Worm (Caenorhabditis elegans): ENCODE measurements around the gene idpa-2.

idpa-2 gene

DNA sequence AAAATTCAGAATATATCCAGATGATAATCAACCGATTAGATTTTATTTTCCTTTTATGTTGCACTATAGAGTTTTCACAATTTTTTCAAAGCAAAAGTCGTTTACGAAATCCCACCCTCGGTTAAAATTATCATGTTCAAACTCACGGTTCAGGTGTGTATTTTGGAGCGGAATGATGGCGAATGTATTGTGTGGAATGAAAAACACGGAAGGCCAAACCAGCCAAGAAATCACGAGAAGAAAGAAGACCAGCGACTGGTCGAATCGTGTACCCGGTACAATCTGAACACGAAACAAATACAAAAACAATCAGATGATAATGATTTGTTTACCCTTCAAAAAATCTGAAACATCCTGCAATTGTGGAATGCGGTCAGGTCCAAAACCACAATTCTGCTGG lies 29.2 kb downstream of the idpa-2 start:
- TF ChIP-seq rnt-1 (tag; optimal IDR thresholded peaks at IDR 0.05) (no peak), F16B12.6 (tag; optimal IDR thresholded peaks at IDR 0.05) (no peak), efl-1 (optimal IDR thresholded peaks at IDR 0.05) (no peak), efl-1 (GFP tag; optimal IDR thresholded peaks at IDR 0.05 in 1 of 2) (peak in 1 of 2 experiments; percentile 44)

DNA sequence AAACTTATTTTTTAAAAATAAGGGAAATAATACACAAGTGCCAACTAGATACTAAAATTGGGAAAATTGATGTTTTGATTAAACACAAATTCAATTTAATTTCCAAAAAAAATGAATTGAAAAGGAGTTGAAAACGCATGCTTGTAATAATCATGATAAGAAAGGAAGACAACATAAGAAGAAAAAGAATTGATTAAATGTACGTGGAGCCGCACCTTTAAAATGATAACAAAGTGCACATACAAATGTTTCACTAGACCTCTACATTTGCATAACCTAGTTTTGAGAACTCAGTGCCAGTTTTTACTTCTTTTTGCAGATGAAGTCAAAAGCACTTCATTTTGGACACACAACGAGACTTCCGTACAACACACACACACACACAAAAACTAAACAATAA lies 30.8 kb downstream of the idpa-2 start:
- TF ChIP-seq ztf-11 (tag; optimal IDR thresholded peaks at IDR 0.05), result no peak
- TF ChIP-seq elt-2 (tag; optimal IDR thresholded peaks at IDR 0.05), result peak; percentile 9
- no peak for TF ChIP-seq irx-1 (tag; optimal IDR thresholded peaks at IDR 0.05)
- no peak for TF ChIP-seq zip-4 (GFP tag; optimal IDR thresholded peaks at IDR 0.05)
- no peak for TF ChIP-seq ceh-88 (GFP tag; IDR thresholded peaks at IDR 0.05)

DNA sequence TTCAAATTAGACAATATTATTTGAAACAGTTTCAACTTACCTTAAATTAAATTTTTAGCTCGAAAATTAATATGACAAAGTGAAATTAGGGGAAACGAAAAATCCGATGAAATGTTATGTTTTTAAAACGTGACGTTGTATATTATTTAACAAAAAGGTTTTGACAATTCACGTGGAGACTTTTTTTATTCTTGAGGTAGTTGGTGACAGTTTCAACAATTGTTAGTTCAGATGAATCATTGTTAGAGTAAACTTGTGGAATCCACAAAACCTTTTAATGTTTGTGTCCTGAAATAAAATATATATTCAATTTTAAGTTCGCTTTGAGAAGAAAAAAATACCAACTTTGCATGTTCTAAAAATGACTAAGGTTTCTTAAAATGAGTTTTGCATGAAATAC lies 33.0 kb downstream of the idpa-2 start, which contains the start of gene fut-1:
Gene fut-1 (minus strand): TSS at position 101 of the 400 bp plus-strand sequence.
- no peak for TF ChIP-seq lin-39 (tag; optimal IDR thresholded peaks at IDR 0.05)
- TF ChIP-seq mdl-1 (tag; optimal IDR thresholded peaks at IDR 0.05), result no peak
- no peak for TF ChIP-seq C34B4.2 (tag; optimal IDR thresholded peaks at IDR 0.05)
- TF ChIP-seq xbp-1 (tag; optimal IDR thresholded peaks at IDR 0.05), result no peak
- no peak for TF ChIP-seq vab-15 (tag; optimal IDR thresholded peaks at IDR 0.05)
- no peak for TF ChIP-seq F16B12.6 (tag; optimal IDR thresholded peaks at IDR 0.05)
- no peak for TF ChIP-seq fkh-8 (tag; optimal IDR thresholded peaks at IDR 0.05)
- no peak for TF ChIP-seq pag-3 (tag; optimal IDR thresholded peaks at IDR 0.05; ENCODE audit: borderline replicate concordance, insufficient read depth)
- TF ChIP-seq nhr-90 (tag; optimal IDR thresholded peaks at IDR 0.05; ENCODE audit: poor library complexity), result no peak
- no peak for TF ChIP-seq egl-27 (tag; optimal IDR thresholded peaks at IDR 0.05)
- TF ChIP-seq ets-5 (GFP tag; IDR thresholded peaks at IDR 0.05), result no peak
- TF ChIP-seq mef-2 (tag; optimal IDR thresholded peaks at IDR 0.05), result no peak

DNA sequence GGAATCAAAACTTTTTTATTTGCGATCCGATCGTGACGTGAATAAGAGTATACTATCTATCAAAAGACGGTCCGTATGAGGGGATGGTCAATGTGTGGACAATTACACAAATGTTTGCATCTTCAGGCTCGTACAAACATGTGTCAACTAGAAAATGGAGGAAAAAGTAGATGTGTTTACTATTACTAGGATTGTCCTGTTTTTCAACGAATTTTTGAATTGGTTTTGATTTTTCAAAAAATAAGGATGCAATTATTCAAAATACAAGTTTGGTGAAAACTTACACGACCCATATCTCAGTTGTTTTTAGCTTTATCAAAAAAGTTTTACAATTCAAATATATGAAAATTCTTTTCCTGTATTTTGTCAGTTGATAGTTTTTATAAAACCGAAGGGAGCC lies 37.3 kb downstream of the idpa-2 start, which contains the start of gene K08F8.7:
Gene K08F8.7 (minus strand): TSS at position 101 of the 400 bp plus-strand sequence.
- TF ChIP-seq mef-2 (tag; optimal IDR thresholded peaks at IDR 0.05) (no peak), irx-1 (tag; optimal IDR thresholded peaks at IDR 0.05) (no peak), rnt-1 (tag; optimal IDR thresholded peaks at IDR 0.05) (no peak), nhr-237 (tag; optimal IDR thresholded peaks at IDR 0.05) (no peak), snpc-4 (tag; optimal IDR thresholded peaks at IDR 0.05) (no peak), nhr-77 (tag; optimal IDR thresholded peaks at IDR 0.05) (no peak), dsc-1 (tag; optimal IDR thresholded peaks at IDR 0.05) (no peak), nhr-84 (tag; optimal IDR thresholded peaks at IDR 0.05) (no peak), dpl-1 (GFP tag; optimal IDR thresholded peaks at IDR 0.05) (no peak), pag-3 (tag; optimal IDR thresholded peaks at IDR 0.05; ENCODE audit: borderline replicate concordance, insufficient read depth) (no peak), hlh-4 (tag; optimal IDR thresholded peaks at IDR 0.05) (no peak), C16A3.4 (tag; optimal IDR thresholded peaks at IDR 0.05) (no peak), ztf-11 (tag; optimal IDR thresholded peaks at IDR 0.05) (no peak), aly-2 (tag; optimal IDR thresholded peaks at IDR 0.05) (no peak), elt-3 (tag; optimal IDR thresholded peaks at IDR 0.05) (no peak), skn-1 (tag; optimal IDR thresholded peaks at IDR 0.05) (no peak), nhr-28 (tag; optimal IDR thresholded peaks at IDR 0.05) (no peak)

DNA sequence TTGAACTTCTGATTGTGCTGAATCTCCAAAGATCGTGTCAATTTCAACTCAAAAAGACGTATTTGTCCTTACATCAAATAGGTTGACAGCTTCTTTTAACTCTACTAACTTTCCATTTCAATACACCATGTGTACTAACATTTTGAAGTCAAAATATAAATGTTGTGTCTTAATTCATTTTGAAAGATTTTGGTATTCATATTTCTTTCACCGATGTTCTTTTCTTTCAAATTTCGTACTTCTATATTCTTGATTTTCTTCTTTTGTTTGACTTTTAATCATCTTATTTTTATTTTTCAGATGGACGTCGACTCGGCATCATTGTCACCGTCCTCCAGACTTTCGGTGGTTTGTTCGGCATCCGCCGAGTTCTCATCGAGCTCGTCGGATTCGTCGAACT lies 40.9 kb downstream of the idpa-2 start, which contains the start of gene atf-2:
Gene atf-2 (plus strand): TSS at position 301 of the 400 bp plus-strand sequence.
- no peak for TF ChIP-seq Y116A8C.19 (tag; optimal IDR thresholded peaks at IDR 0.05; ENCODE audit: borderline replicate concordance)

DNA sequence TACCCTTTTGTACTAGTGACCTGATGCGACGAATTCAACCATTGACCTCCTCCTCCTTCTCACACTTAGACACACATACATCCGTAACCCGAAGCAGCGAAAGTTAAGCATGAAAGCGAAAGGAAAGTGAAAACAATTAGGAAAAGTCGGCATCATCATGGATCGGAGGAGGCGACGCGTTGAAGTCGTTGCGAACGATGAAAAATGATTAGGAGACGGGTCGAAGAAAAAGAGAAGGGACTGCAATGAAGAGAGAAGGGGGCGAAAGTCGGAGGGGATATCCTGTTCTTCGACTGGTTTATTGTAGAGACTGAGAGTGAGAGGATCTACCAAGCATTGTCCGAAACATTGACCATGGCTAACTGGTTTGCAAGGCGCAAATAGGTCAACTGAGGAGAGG lies 41.5 kb downstream of the idpa-2 start:
- TF ChIP-seq F16B12.6 (tag; optimal IDR thresholded peaks at IDR 0.05), result no peak
- TF ChIP-seq blmp-1 (tag; optimal IDR thresholded peaks at IDR 0.05), result peak; percentile 100
- TF ChIP-seq vab-15 (tag; optimal IDR thresholded peaks at IDR 0.05), result no peak
- peak; percentile 53 for TF ChIP-seq jun-1 (tag; optimal IDR thresholded peaks at IDR 0.05)
- no peak for TF ChIP-seq nhr-12 (tag; optimal IDR thresholded peaks at IDR 0.05)
- TF ChIP-seq fos-1 (tag; optimal IDR thresholded peaks at IDR 0.05), result no peak
- TF ChIP-seq lin-15B (tag; optimal IDR thresholded peaks at IDR 0.05), result no peak
- TF ChIP-seq efl-1 (optimal IDR thresholded peaks at IDR 0.05), result no peak
- TF ChIP-seq efl-1 (GFP tag; optimal IDR thresholded peaks at IDR 0.05 in 1 of 2), result peak in 1 of 2 experiments; percentile 72
- no peak for TF ChIP-seq unc-62 (GFP tag; optimal IDR thresholded peaks at IDR 0.05)
- no peak for TF ChIP-seq elt-3 (tag; optimal IDR thresholded peaks at IDR 0.05)
- TF ChIP-seq nhr-28 (tag; optimal IDR thresholded peaks at IDR 0.05), result no peak
- no peak for TF ChIP-seq nhr-47 (tag; optimal IDR thresholded peaks at IDR 0.05)
- no peak for TF ChIP-seq unc-30 (tag; optimal IDR thresholded peaks at IDR 0.05)
- TF ChIP-seq nhr-77 (tag; optimal IDR thresholded peaks at IDR 0.05), result no peak
- no peak for TF ChIP-seq lin-39 (tag; optimal IDR thresholded peaks at IDR 0.05)
- no peak for TF ChIP-seq egl-13 (tag; optimal IDR thresholded peaks at IDR 0.05)
- TF ChIP-seq unc-130 (tag; optimal IDR thresholded peaks at IDR 0.05), result no peak
